Fruit fly (Drosophila melanogaster): ENCODE data around the gene CG8958.

The CG8958 gene

DNA sequence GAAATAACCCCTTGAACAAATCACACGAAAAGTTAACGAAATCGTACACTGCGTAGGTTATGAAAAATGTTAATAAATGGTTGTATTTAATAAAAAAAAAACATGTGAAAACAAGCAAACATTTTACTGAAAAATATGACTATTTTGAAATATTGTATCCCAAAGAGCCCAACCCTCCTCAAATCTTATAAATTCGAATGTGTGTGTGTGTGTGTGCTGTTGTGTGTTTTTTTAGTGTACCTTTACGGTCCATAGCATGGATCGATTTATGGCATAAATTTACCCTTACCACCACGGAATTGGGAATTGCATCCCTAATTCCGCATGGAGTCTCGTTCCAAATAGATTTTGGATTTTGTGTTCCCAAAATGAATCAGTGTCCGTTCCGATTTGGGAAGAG, 20.4 kb downstream of the CG8958 start:
- TF ChIP-seq Ets96B (tag; optimal IDR thresholded peaks at IDR 0.05) = no peak
- TF ChIP-seq Sox14 (GFP tag; optimal IDR thresholded peaks at IDR 0.05) = peak; percentile 33
- TF ChIP-seq salr (GFP tag; optimal IDR thresholded peaks at IDR 0.05) = peak in 1 of 2 experiments; percentile 4
- no peak for TF ChIP-seq CG6276 (GFP tag; optimal IDR thresholded peaks at IDR 0.05)
- TF ChIP-seq Eip93F (GFP tag; optimal IDR thresholded peaks at IDR 0.05) = peak; percentile 5
- no peak for TF ChIP-seq net (GFP tag; optimal IDR thresholded peaks at IDR 0.05)
- TF ChIP-seq lz (GFP tag; optimal IDR thresholded peaks at IDR 0.05) = peak; percentile 62
- TF ChIP-seq CG8632 (GFP tag; optimal IDR thresholded peaks at IDR 0.05) = peak; percentile 32
- no peak for TF ChIP-seq CG9139 (GFP tag; optimal IDR thresholded peaks at IDR 0.05)
- TF ChIP-seq Lpt (GFP tag; optimal IDR thresholded peaks at IDR 0.05) = no peak
- peak; percentile 29 for TF ChIP-seq pdm3 (GFP tag; optimal IDR thresholded peaks at IDR 0.05)
- TF ChIP-seq Sox102F (GFP tag; optimal IDR thresholded peaks at IDR 0.05) = peak; percentile 48
- TF ChIP-seq CG31627 (GFP tag; optimal IDR thresholded peaks at IDR 0.05) = peak; percentile 54
- peak; percentile 52 for TF ChIP-seq Smox (GFP tag; optimal IDR thresholded peaks at IDR 0.05)
- TF ChIP-seq CG6163 (GFP tag; IDR thresholded peaks at IDR 0.05) = peak; percentile 78
- TF ChIP-seq Ets21C (GFP tag; optimal IDR thresholded peaks at IDR 0.05) = peak; percentile 23
- TF ChIP-seq CG10669 (GFP tag; optimal IDR thresholded peaks at IDR 0.05) = no peak
- TF ChIP-seq CG11294 (GFP tag; IDR thresholded peaks at IDR 0.05) = no peak
- no peak for TF ChIP-seq CG16779 (tag; optimal IDR thresholded peaks at IDR 0.05)
- TF ChIP-seq svp (GFP tag) = peak; percentile 87
- peak; percentile 59 for TF ChIP-seq Met (GFP tag; optimal IDR thresholded peaks at IDR 0.05)
- peak; percentile 35 for TF ChIP-seq OdsH (GFP tag; optimal IDR thresholded peaks at IDR 0.05)
- TF ChIP-seq CG1621 (tag; optimal IDR thresholded peaks at IDR 0.05) = no peak
- TF ChIP-seq dsx (GFP tag; optimal IDR thresholded peaks at IDR 0.05; ENCODE audit: poor library complexity, severe bottlenecking) = no peak
- 0 out of 2 replicates have a peak, but pooled peaks have one; percentile 19 for TF ChIP-seq CG15336 (GFP tag; IDR thresholded peaks at IDR 0.05)
- peak; percentile 38 for TF ChIP-seq achi (GFP tag; optimal IDR thresholded peaks at IDR 0.05)
- no peak for TF ChIP-seq Blimp-1 (GFP tag; optimal IDR thresholded peaks at IDR 0.05)
- TF ChIP-seq esn (GFP tag; optimal IDR thresholded peaks at IDR 0.05) = peak; percentile 67
- TF ChIP-seq Hr39 (GFP tag; optimal IDR thresholded peaks at IDR 0.05) = peak; percentile 52
- TF ChIP-seq Eip75B (GFP tag; optimal IDR thresholded peaks at IDR 0.05) = peak; percentile 55
- TF ChIP-seq CG32006 (GFP tag; optimal IDR thresholded peaks at IDR 0.05) = peak; percentile 14
- TF ChIP-seq fkh (GFP tag; optimal IDR thresholded peaks at IDR 0.05) = no peak
- TF ChIP-seq topi (GFP tag; optimal IDR thresholded peaks at IDR 0.05) = peak; percentile 48
- TF ChIP-seq Hr4 (GFP tag; optimal IDR thresholded peaks at IDR 0.05) = peak; percentile 42
- TF ChIP-seq CG3032 (tag; optimal IDR thresholded peaks at IDR 0.05) = no peak
- peak; percentile 24 for TF ChIP-seq CG3919 (GFP tag; optimal IDR thresholded peaks at IDR 0.05)
- TF ChIP-seq Gug (GFP tag; IDR thresholded peaks at IDR 0.05) = no peak
- no peak for TF ChIP-seq CG6808 (GFP tag; optimal IDR thresholded peaks at IDR 0.05)
- TF ChIP-seq CG8119 (GFP tag; IDR thresholded peaks at IDR 0.05) = no peak
- no peak for TF ChIP-seq fd59A (GFP tag; optimal IDR thresholded peaks at IDR 0.05)
- TF ChIP-seq CG6792 (GFP tag; optimal IDR thresholded peaks at IDR 0.05) = peak; percentile 40
- TF ChIP-seq CG34406 (GFP tag; optimal IDR thresholded peaks at IDR 0.05) = peak; percentile 29
- peak; percentile 43 for TF ChIP-seq acj6 (GFP tag; optimal IDR thresholded peaks at IDR 0.05)
- peak; percentile 52; the same call in 1 of the 3 replicates for TF ChIP-seq eg (GFP tag; IDR thresholded peaks at IDR 0.05)
- TF ChIP-seq vri (GFP tag; optimal IDR thresholded peaks at IDR 0.05) = no peak
- no peak for TF ChIP-seq dac (GFP tag; optimal IDR thresholded peaks at IDR 0.05)
- no peak for TF ChIP-seq CG11762 (GFP tag; optimal IDR thresholded peaks at IDR 0.05; ENCODE audit: insufficient read depth)
- no peak for TF ChIP-seq spab (GFP tag; optimal IDR thresholded peaks at IDR 0.05)
- no peak for TF ChIP-seq Sox15 (GFP tag; optimal IDR thresholded peaks at IDR 0.05)
- peak; percentile 3 for TF ChIP-seq CG11902 (GFP tag; optimal IDR thresholded peaks at IDR 0.05)
- peak; percentile 87 for TF ChIP-seq Eip78C (GFP tag)
- no peak for TF ChIP-seq fd85E (GFP tag; optimal IDR thresholded peaks at IDR 0.05)
- TF ChIP-seq CG8319 (GFP tag; optimal IDR thresholded peaks at IDR 0.05) = peak; percentile 15
